Fruit fly (Drosophila melanogaster): ENCODE measurements around the gene CG3308.

- TF ChIP-seq br (GFP tag; optimal IDR thresholded peaks at IDR 0.05) (peak; percentile 5), Abd-B (GFP tag; optimal IDR thresholded peaks at IDR 0.05) (no peak), ey (GFP tag; optimal IDR thresholded peaks at IDR 0.05) (no peak), psq (GFP tag; optimal IDR thresholded peaks at IDR 0.05) (peak; percentile 18), Hr78 (GFP tag; optimal IDR thresholded peaks at IDR 0.05) (no peak), Dfd (GFP tag; optimal IDR thresholded peaks at IDR 0.05) (no peak), h (GFP tag; optimal IDR thresholded peaks at IDR 0.05) (peak; percentile 61), foxo (GFP tag; optimal IDR thresholded peaks at IDR 0.05) (peak in 1 of 2 experiments; percentile 65), fru (GFP tag; optimal IDR thresholded peaks at IDR 0.05) (peak; percentile 51), Jra (GFP tag; optimal IDR thresholded peaks at IDR 0.05) (peak; percentile 43), Hr83 (GFP tag; optimal IDR thresholded peaks at IDR 0.05; ENCODE audit: poor library complexity, severe bottlenecking) (peak; percentile 85), usp (GFP tag; optimal IDR thresholded peaks at IDR 0.05) (no peak), Sp1 (GFP tag; optimal IDR thresholded peaks at IDR 0.05) (peak; percentile 22), dsf (GFP tag; optimal IDR thresholded peaks at IDR 0.05; ENCODE audit: borderline replicate concordance) (no peak)
These were observed at the start of gene CG3308 for dm6 chr3R:21273427-21274038.
